Fruit fly (Drosophila melanogaster): ENCODE results near the gene CG44198.

DNA sequence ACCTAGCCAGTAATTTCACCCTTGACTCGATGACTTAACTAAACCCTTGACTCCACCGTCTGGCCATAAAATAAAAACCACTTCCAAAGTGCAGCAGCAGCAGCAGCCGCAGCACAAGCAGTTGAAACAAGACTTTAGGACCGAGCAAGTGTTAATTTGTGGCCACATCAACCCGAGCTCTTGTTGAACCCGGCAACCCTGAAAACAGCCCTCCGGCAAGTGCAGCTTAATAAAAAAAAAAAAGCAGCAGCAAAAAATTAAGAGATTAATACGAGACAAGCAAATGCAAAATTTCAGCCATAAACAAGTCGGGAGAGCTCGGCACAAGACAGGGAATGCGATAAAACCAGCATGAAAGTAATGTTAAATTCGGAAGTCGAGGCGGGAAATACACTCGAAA, 14.1 kb downstream of the CG44198 start:
- TF ChIP-seq Myc (optimal IDR thresholded peaks at IDR 0.05) (no peak), ey (GFP tag; optimal IDR thresholded peaks at IDR 0.05) (no peak), Dif (GFP tag; optimal IDR thresholded peaks at IDR 0.05; ENCODE audit: partially characterized antibody) (no peak), Mio (GFP tag; optimal IDR thresholded peaks at IDR 0.05) (no peak), fru (GFP tag; optimal IDR thresholded peaks at IDR 0.05) (no peak), OdsH (GFP tag; optimal IDR thresholded peaks at IDR 0.05) (no peak), dmrt93B (GFP tag; optimal IDR thresholded peaks at IDR 0.05) (no peak)
